Worm (Caenorhabditis elegans): ENCODE results near the gene fbxb-26.
"Not testable (repeated sequence)": the region's sequence is repeated elsewhere in the genome, so short reads cannot be mapped to it uniquely, and the experiment has no call there.

The fbxb-26 gene

ce11 chrII:1654917-1655316 is 27.4 kb upstream of the fbxb-26 start, which contains the start of gene btb-12:
btb-12 (plus strand) TSS chrII:1655217.
- TF ChIP-seq pag-3 (tag; optimal IDR thresholded peaks at IDR 0.05; ENCODE audit: borderline replicate concordance, insufficient read depth): no peak
- no peak for TF ChIP-seq efl-3 (GFP tag; optimal IDR thresholded peaks at IDR 0.05)
- no peak for TF ChIP-seq snpc-4 (tag; optimal IDR thresholded peaks at IDR 0.05)
- no peak for TF ChIP-seq nhr-19 (GFP tag; conservative IDR thresholded peaks at IDR 0.05)
- no peak for TF ChIP-seq mef-2 (tag; optimal IDR thresholded peaks at IDR 0.05)
- no peak for TF ChIP-seq nhr-90 (tag; optimal IDR thresholded peaks at IDR 0.05; ENCODE audit: poor library complexity)
- TF ChIP-seq C16A3.4 (tag; optimal IDR thresholded peaks at IDR 0.05): no peak

ce11 chrII:1657202-1657601 is 25.1 kb upstream of the fbxb-26 start, which contains the start of gene ZC204.12:
ZC204.12 (minus strand) TSS chrII:1657302.
- TF ChIP-seq nhr-19 (GFP tag; conservative IDR thresholded peaks at IDR 0.05) (no peak), nhr-84 (tag; optimal IDR thresholded peaks at IDR 0.05) (no peak), F16B12.6 (tag; optimal IDR thresholded peaks at IDR 0.05) (no peak), ztf-4 (tag; optimal IDR thresholded peaks at IDR 0.05) (no peak), nhr-12 (tag; optimal IDR thresholded peaks at IDR 0.05) (no peak), aha-1 (tag; optimal IDR thresholded peaks at IDR 0.05) (no peak), unc-62 (GFP tag; optimal IDR thresholded peaks at IDR 0.05) (no peak), fos-1 (tag; optimal IDR thresholded peaks at IDR 0.05) (no peak)

- TF ChIP-seq elt-2 (tag; optimal IDR thresholded peaks at IDR 0.05): peak; percentile 74
Observed at ce11 chrII:1659729-1660128, 22.6 kb upstream of the fbxb-26 start.

- not testable (repeated sequence) for TF ChIP-seq ces-1 (GFP tag; optimal IDR thresholded peaks at IDR 0.05); F16B12.6 (tag; optimal IDR thresholded peaks at IDR 0.05); fkh-10 (GFP tag; optimal IDR thresholded peaks at IDR 0.05)
Observed at ce11 chrII:1660888-1661287, 21.4 kb upstream of the fbxb-26 start, which contains the start of gene ZC204.13. ZC204.13 (minus strand) TSS chrII:1660988.

ce11 chrII:1661300-1661838 is 20.9 kb upstream of the fbxb-26 start:
- TF ChIP-seq nhr-19 (GFP tag; conservative IDR thresholded peaks at IDR 0.05): peak; percentile 41
- peak in 1 of 2 experiments; percentile 55 for TF ChIP-seq lsy-2 (tag; optimal IDR thresholded peaks at IDR 0.05)
- peak in 1 of 2 experiments; percentile 9 for TF ChIP-seq efl-1 (optimal IDR thresholded peaks at IDR 0.05)
- TF ChIP-seq efl-1 (GFP tag; optimal IDR thresholded peaks at IDR 0.05 in 1 of 2): not testable (repeated sequence)
- TF ChIP-seq ceh-88 (GFP tag; IDR thresholded peaks at IDR 0.05): peak; percentile 54

- TF ChIP-seq ceh-90 (tag; optimal IDR thresholded peaks at IDR 0.05) (no peak), lsy-2 (tag; optimal IDR thresholded peaks at IDR 0.05) (peak in 1 of 2 experiments; percentile 46)
Observed at ce11 chrII:1662881-1663280, 19.4 kb upstream of the fbxb-26 start, which contains the start of gene ZC204.14. ZC204.14 (minus strand) TSS chrII:1662949.

- no peak for TF ChIP-seq C34B4.2 (tag; optimal IDR thresholded peaks at IDR 0.05)
- TF ChIP-seq C16A3.4 (tag; optimal IDR thresholded peaks at IDR 0.05): no peak
- peak; percentile 21 for TF ChIP-seq nhr-90 (tag; optimal IDR thresholded peaks at IDR 0.05; ENCODE audit: poor library complexity)
- peak in 1 of 2 experiments; percentile 37 for TF ChIP-seq efl-1 (optimal IDR thresholded peaks at IDR 0.05)
- peak in 1 of 2 experiments; percentile 2 for TF ChIP-seq efl-1 (GFP tag; optimal IDR thresholded peaks at IDR 0.05 in 1 of 2)
- TF ChIP-seq sup-37 (GFP tag; optimal IDR thresholded peaks at IDR 0.05): no peak
- peak; percentile 13 for TF ChIP-seq nhr-20 (tag; optimal IDR thresholded peaks at IDR 0.05)
- TF ChIP-seq aha-1 (tag; optimal IDR thresholded peaks at IDR 0.05): no peak
- no peak for TF ChIP-seq C04F5.9 (tag; optimal IDR thresholded peaks at IDR 0.05)
- TF ChIP-seq unc-86 (tag; optimal IDR thresholded peaks at IDR 0.05): no peak
- no peak for TF ChIP-seq fos-1 (tag; optimal IDR thresholded peaks at IDR 0.05)
- no peak for TF ChIP-seq efl-3 (GFP tag; optimal IDR thresholded peaks at IDR 0.05)
- TF ChIP-seq lsy-2 (tag; optimal IDR thresholded peaks at IDR 0.05): peak in 1 of 2 experiments; percentile 38
- no peak for TF ChIP-seq ztf-11 (tag; optimal IDR thresholded peaks at IDR 0.05)
- no peak for TF ChIP-seq F16B12.6 (tag; optimal IDR thresholded peaks at IDR 0.05)
- no peak for TF ChIP-seq snpc-4 (tag; optimal IDR thresholded peaks at IDR 0.05)
- TF ChIP-seq nhr-77 (tag; optimal IDR thresholded peaks at IDR 0.05): no peak
- no peak for TF ChIP-seq pag-3 (tag; optimal IDR thresholded peaks at IDR 0.05; ENCODE audit: borderline replicate concordance, insufficient read depth)
- TF ChIP-seq nhr-84 (tag; optimal IDR thresholded peaks at IDR 0.05): no peak
- TF ChIP-seq nhr-19 (GFP tag; conservative IDR thresholded peaks at IDR 0.05): no peak
- TF ChIP-seq ztf-4 (tag; optimal IDR thresholded peaks at IDR 0.05): no peak
- TF ChIP-seq nhr-47 (tag; optimal IDR thresholded peaks at IDR 0.05): no peak
- TF ChIP-seq dsc-1 (tag; optimal IDR thresholded peaks at IDR 0.05): no peak
- no peak for TF ChIP-seq snu-23 (GFP tag; optimal IDR thresholded peaks at IDR 0.05)
- TF ChIP-seq isw-1 (GFP tag; IDR thresholded peaks at IDR 0.05): no peak
- no peak for TF ChIP-seq ama-1 (optimal IDR thresholded peaks at IDR 0.05)
- TF ChIP-seq blmp-1 (tag; optimal IDR thresholded peaks at IDR 0.05): no peak
- peak; percentile 7 for TF ChIP-seq nhr-85 (tag)
- no peak for TF ChIP-seq Y116A8C.19 (tag; optimal IDR thresholded peaks at IDR 0.05; ENCODE audit: borderline replicate concordance)
- no peak for TF ChIP-seq swsn-7 (tag; optimal IDR thresholded peaks at IDR 0.05)
Observed at ce11 chrII:1663516-1663915, 18.8 kb upstream of the fbxb-26 start, which contains the start of gene duxl-1. duxl-1 (plus strand) TSS chrII:1663699.

All from whole organism, L1 larva.